Fruit fly (Drosophila melanogaster) whole organism, adult: ENCODE data around the gene Tom20.

ENCODE experiments used
- CG11617 ChIP-seq: fragments of 200-800 bp; sonication (Bioruptor generic); optimal IDR thresholded peaks from 2 replicates; lab custom pipeline; 2017; ENCODE audit warnings: mild to moderate bottlenecking, missing biosample characterization, missing genetic modification reagents, missing genetic modification characterization
- CG12768 ChIP-seq: fragments of 200-800 bp; sonication (Bioruptor generic); optimal IDR thresholded peaks from 2 replicates; lab custom pipeline; 2017; ENCODE audit warnings: missing biosample characterization, missing genetic modification characterization, mild to moderate bottlenecking, moderate library complexity, missing genetic modification reagents
- CG5204 ChIP-seq: fragments of 200-800 bp; sonication (Bioruptor generic); optimal IDR thresholded peaks from 2 replicates; lab custom pipeline; 2016; ENCODE audit warnings: missing biosample characterization, missing genetic modification characterization
- CG7101 ChIP-seq: fragments of 200-800 bp; sonication (Bioruptor generic); optimal IDR thresholded peaks from 2 replicates; lab custom pipeline; 2018; ENCODE audit warnings: missing biosample characterization, mild to moderate bottlenecking, missing genetic modification characterization, moderate library complexity
- Crg-1 ChIP-seq: fragments of 200-800 bp; sonication (Bioruptor generic); optimal IDR thresholded peaks from 2 replicates; lab custom pipeline; 2016; ENCODE audit warnings: missing biosample characterization, missing genetic modification characterization
- bab1 ChIP-seq: fragments of 200-800 bp; sonication (Bioruptor generic); optimal IDR thresholded peaks from 3 replicates; lab custom pipeline; 2019; ENCODE audit warnings: missing biosample characterization, mild to moderate bottlenecking, missing genetic modification characterization, moderate library complexity
- kay ChIP-seq: fragments of 200-800 bp; sonication (Bioruptor generic); peaks from one replicate; lab custom pipeline; 2016; ENCODE audit warnings: missing biosample characterization, missing genetic modification characterization, borderline replicate concordance
- toe ChIP-seq: fragments of 200-800 bp; sonication (Bioruptor generic); optimal IDR thresholded peaks from 2 replicates; lab custom pipeline; 2016; ENCODE audit warnings: missing biosample characterization, missing genetic modification characterization

DNA sequence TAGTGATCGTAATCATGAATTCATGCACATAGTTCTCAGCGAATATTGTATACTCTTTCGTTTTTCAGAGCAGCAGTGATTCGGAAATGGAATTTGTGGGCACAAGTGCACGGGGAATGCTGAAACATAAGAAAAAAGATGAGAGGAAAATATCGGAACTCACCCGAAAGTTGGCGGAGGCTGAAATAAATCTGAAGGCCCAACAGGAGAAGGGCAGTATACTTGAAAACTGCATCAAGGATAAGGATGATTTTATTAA is 2.7 kb downstream of the Tom20 start:
- TF ChIP-seq CG7101 (tag; lab: Kevin White, UChicago) (no peak), CG11617 (GFP tag; lab: Kevin White, UChicago) (no peak), bab1 (GFP tag; lab: Kevin White, UChicago) (no peak), kay (GFP tag; lab: Kevin White, UChicago) (no peak), CG5204 (GFP tag; lab: Kevin White, UChicago) (no peak), Crg-1 (no peak), toe (GFP tag; lab: Kevin White, UChicago) (no peak), CG12768 (GFP tag; lab: Kevin White, UChicago) (no peak)
